Fruit fly (Drosophila melanogaster): ENCODE data around the gene CG34133.

CG34133 gene

DNA sequence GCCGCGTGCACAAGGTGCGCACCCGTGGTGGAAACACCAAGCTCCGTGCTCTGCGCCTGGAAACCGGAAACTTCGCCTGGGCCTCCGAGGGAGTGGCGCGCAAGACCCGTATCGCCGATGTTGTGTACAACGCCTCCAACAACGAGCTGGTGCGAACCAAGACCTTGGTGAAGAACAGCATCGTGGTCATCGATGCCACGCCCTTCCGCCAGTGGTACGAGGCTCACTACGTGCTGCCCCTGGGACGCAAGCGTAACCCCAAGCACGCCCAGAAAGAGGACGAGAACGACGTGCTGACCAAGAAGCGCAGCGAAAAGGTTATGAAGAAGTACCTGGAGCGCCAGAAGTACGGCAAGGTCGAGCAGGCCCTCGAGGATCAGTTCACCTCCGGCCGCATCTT, 6.4 kb upstream of the CG34133 start (continued):
- TF ChIP-seq CG16779 (GFP tag; IDR thresholded peaks at IDR 0.05) (peak; percentile 28; the same call in 1 of the 2 replicates), CG6791 (GFP tag; IDR thresholded peaks at IDR 0.05; ENCODE audit: partially characterized antibody) (0 out of 3 replicates have a peak, but pooled peaks have one; percentile 25)

- TF ChIP-seq MESR4 (GFP tag; optimal IDR thresholded peaks at IDR 0.05) (no peak), Meics (GFP tag; optimal IDR thresholded peaks at IDR 0.05) (peak; percentile 2), CG6854 (GFP tag; optimal IDR thresholded peaks at IDR 0.05) (peak; percentile 18), CG34376 (GFP tag; optimal IDR thresholded peaks at IDR 0.05) (no peak), Dbx (GFP tag; IDR thresholded peaks at IDR 0.05) (no peak), ab (GFP tag; optimal IDR thresholded peaks at IDR 0.05) (no peak), CG31224 (GFP tag; IDR thresholded peaks at IDR 0.05) (no peak), unc-4 (GFP tag; IDR thresholded peaks at IDR 0.05; ENCODE audit: partially characterized antibody) (no peak), kah (GFP tag; optimal IDR thresholded peaks at IDR 0.05) (no peak), CG31365 (tag; optimal IDR thresholded peaks at IDR 0.05) (peak; percentile 11), Ssrp (tag; optimal IDR thresholded peaks at IDR 0.05) (no peak), CG15601 (tag; optimal IDR thresholded peaks at IDR 0.05) (no peak), HLH4C (GFP tag; IDR thresholded peaks at IDR 0.05; ENCODE audit: partially characterized antibody) (no peak), odd (GFP tag; optimal IDR thresholded peaks at IDR 0.05) (no peak), mirr (GFP tag; optimal IDR thresholded peaks at IDR 0.05) (no peak), zen (tag; optimal IDR thresholded peaks at IDR 0.05) (no peak), CG10959 (GFP tag; IDR thresholded peaks at IDR 0.05) (no peak), CG7271 (tag; optimal IDR thresholded peaks at IDR 0.05) (no peak), CG18011 (GFP tag; optimal IDR thresholded peaks at IDR 0.05) (no peak), tap (tag; optimal IDR thresholded peaks at IDR 0.05) (no peak), CG12391 (tag; optimal IDR thresholded peaks at IDR 0.05) (no peak), caup (GFP tag; optimal IDR thresholded peaks at IDR 0.05; ENCODE audit: severe bottlenecking) (peak; percentile 14), otp (GFP tag; IDR thresholded peaks at IDR 0.05) (no peak), Dip3 (GFP tag; optimal IDR thresholded peaks at IDR 0.05) (no peak), CG14050 (GFP tag; IDR thresholded peaks at IDR 0.05) (no peak), ase (GFP tag; IDR thresholded peaks at IDR 0.05) (no peak), Kr (GFP tag; optimal IDR thresholded peaks at IDR 0.05) (no peak), dati (GFP tag; IDR thresholded peaks at IDR 0.05) (no peak), CG3281 (GFP tag; optimal IDR thresholded peaks at IDR 0.05) (peak; percentile 5), CG4617 (GFP tag; optimal IDR thresholded peaks at IDR 0.05; ENCODE audit: borderline replicate concordance) (no peak), so (GFP tag; IDR thresholded peaks at IDR 0.05) (no peak), CG42726 (GFP tag; IDR thresholded peaks at IDR 0.05; ENCODE audit: partially characterized antibody) (no peak), H15 (GFP tag; IDR thresholded peaks at IDR 0.05) (no peak), CG32772 (GFP tag; IDR thresholded peaks at IDR 0.05) (no peak), Elba2 (GFP tag; optimal IDR thresholded peaks at IDR 0.05) (no peak), CG11247 (GFP tag; IDR thresholded peaks at IDR 0.05) (no peak), sd (tag; optimal IDR thresholded peaks at IDR 0.05) (no peak), C15 (GFP tag; IDR thresholded peaks at IDR 0.05) (no peak), jing (GFP tag; optimal IDR thresholded peaks at IDR 0.05) (no peak), CG30020 (tag; optimal IDR thresholded peaks at IDR 0.05) (no peak), Xbp1 (GFP tag; optimal IDR thresholded peaks at IDR 0.05) (no peak), CG2875 (GFP tag; optimal IDR thresholded peaks at IDR 0.05) (no peak), CG10565 (GFP tag; optimal IDR thresholded peaks at IDR 0.05) (no peak), jigr1 (GFP tag; IDR thresholded peaks at IDR 0.05) (no peak), Hmr (GFP tag; optimal IDR thresholded peaks at IDR 0.05) (peak; percentile 45), CG14965 (GFP tag; optimal IDR thresholded peaks at IDR 0.05; ENCODE audit: borderline replicate concordance) (no peak), Tbp (GFP tag; optimal IDR thresholded peaks at IDR 0.05) (no peak)
Measured at dm6 chr3R:29866706-29867105, 2.5 kb upstream of the CG34133 start.
